Fruit fly (Drosophila melanogaster) whole organism, embryonic: Measurements from ENCODE around the gene CG11456.

Experiments
- Adf1 ChIP-seq: fragments of 200-800 bp; sonication (Bioruptor generic); IDR thresholded peaks from 2 replicates; pipeline ENCODE4 v1.3.6; 2022; ENCODE audit warnings: missing biosample characterization, missing genetic modification characterization
- Bgb ChIP-seq: fragments of 200-800 bp; sonication (Bioruptor generic); IDR thresholded peaks from 2 replicates; pipeline ENCODE4 v1.3.6; 2022; ENCODE audit warnings: missing biosample characterization, missing genetic modification characterization; ENCODE audit not compliant: partially characterized antibody
- CG10274 ChIP-seq: fragments of 200-800 bp; sonication (Bioruptor generic); optimal IDR thresholded peaks from 3 replicates; lab custom pipeline; 2017; ENCODE audit warnings: missing biosample characterization, mild to moderate bottlenecking, missing genetic modification characterization
- CG10366 ChIP-seq: fragments of 200-800 bp; sonication (Bioruptor generic); IDR thresholded peaks from 2 replicates; pipeline ENCODE4 v1.3.6; 2022; ENCODE audit warnings: missing biosample characterization, missing genetic modification characterization
- CG11695 ChIP-seq: fragments of 200-800 bp; sonication (Bioruptor generic); IDR thresholded peaks from 3 replicates; pipeline ENCODE4 v1.3.6; 2022; ENCODE audit warnings: missing biosample characterization, missing genetic modification characterization
- CG13894 ChIP-seq: fragments of 200-800 bp; sonication (Bioruptor generic); optimal IDR thresholded peaks from 3 replicates; lab custom pipeline; 2018; ENCODE audit warnings: missing biosample characterization, mild to moderate bottlenecking, missing genetic modification characterization, moderate library complexity
- CG14965 ChIP-seq: fragments of 200-800 bp; sonication (Bioruptor generic); optimal IDR thresholded peaks from 2 replicates; lab custom pipeline; 2016; ENCODE audit warnings: missing biosample characterization, missing genetic modification characterization, borderline replicate concordance
- CG18011 ChIP-seq: fragments of 200-800 bp; sonication (Bioruptor generic); optimal IDR thresholded peaks from 2 replicates; lab custom pipeline; 2017; ENCODE audit warnings: missing biosample characterization, missing genetic modification characterization, mild to moderate bottlenecking, moderate library complexity, missing genotype
- CG33557 ChIP-seq: fragments of 200-800 bp; sonication (Bioruptor generic); optimal IDR thresholded peaks from 2 replicates; lab custom pipeline; 2019; ENCODE audit warnings: missing biosample characterization, mild to moderate bottlenecking, missing genetic modification characterization, moderate library complexity
- CG34224 ChIP-seq: fragments of 200-800 bp; sonication (Bioruptor generic); IDR thresholded peaks from 3 replicates; pipeline ENCODE4 v1.3.6; 2022; ENCODE audit warnings: missing biosample characterization, missing genetic modification characterization; ENCODE audit not compliant: partially characterized antibody
- CG7963 ChIP-seq: fragments of 200-800 bp; sonication (Bioruptor generic); IDR thresholded peaks from 3 replicates; pipeline ENCODE4 v1.3.6; 2022; ENCODE audit warnings: missing biosample characterization, missing genetic modification characterization; ENCODE audit not compliant: partially characterized antibody
- CG8290 ChIP-seq, 3 experiments: fragments of 200-800 bp; sonication (Bioruptor generic); optimal IDR thresholded peaks; 2 replicates each; lab custom pipeline; 2016 to 2019; ENCODE audit warnings: missing biosample characterization in 3 of 3, missing genetic modification characterization in 3 of 3, mild to moderate bottlenecking in 2 of 3, moderate library complexity in 1 of 3
- CG9817 ChIP-seq: fragments of 200-800 bp; sonication (Bioruptor generic); optimal IDR thresholded peaks from 2 replicates; lab custom pipeline; 2018; ENCODE audit warnings: missing biosample characterization, mild to moderate bottlenecking, missing genetic modification characterization, moderate library complexity
- CkIIα-i1 ChIP-seq: fragments of 200-800 bp; sonication (Bioruptor generic); IDR thresholded peaks from 2 replicates; pipeline ENCODE4 v1.3.6; 2022; ENCODE audit warnings: missing biosample characterization, missing genetic modification characterization
- D19A ChIP-seq: fragments of 200-800 bp; optimal IDR thresholded peaks from 3 replicates; lab custom pipeline; 2019; ENCODE audit warnings: missing biosample characterization, mild to moderate bottlenecking, missing genetic modification characterization, moderate library complexity
- Ets65A ChIP-seq: fragments of 200-800 bp; sonication (Bioruptor generic); peaks from one replicate; lab custom pipeline; 2016; ENCODE audit warnings: missing biosample characterization, missing genetic modification characterization
- GATAe ChIP-seq: fragments of 200-800 bp; sonication (Bioruptor generic); conservative IDR thresholded peaks from 2 replicates; pipeline ENCODE4 v1.3.6; 2022; ENCODE audit warnings: missing biosample characterization, missing genetic modification characterization
- Pdp1 ChIP-seq, 2 experiments: fragments of 200-800 bp; sonication (Bioruptor generic); optimal IDR thresholded peaks; 3 replicates each; lab custom pipeline; 2016; ENCODE audit warnings: missing biosample characterization in 2 of 2, missing genetic modification characterization in 2 of 2, mild to moderate bottlenecking in 1 of 2, moderate library complexity in 1 of 2
- Poxn ChIP-seq: fragments of 200-800 bp; sonication (Bioruptor generic); IDR thresholded peaks from 2 replicates; pipeline ENCODE4 v1.3.6; 2022; ENCODE audit warnings: missing biosample characterization, missing genetic modification characterization
- Sry-δ ChIP-seq: fragments of 200-800 bp; sonication (Bioruptor generic); optimal IDR thresholded peaks from 2 replicates; lab custom pipeline; 2016; ENCODE audit warnings: missing biosample characterization, missing genetic modification characterization
- ara ChIP-seq: fragments of 200-800 bp; sonication (Bioruptor generic); IDR thresholded peaks from 2 replicates; pipeline ENCODE4 v1.3.6; 2022; ENCODE audit warnings: missing biosample characterization, missing genetic modification characterization
- bcd ChIP-seq: fragments of 200-800 bp; sonication (Bioruptor generic); optimal IDR thresholded peaks from 2 replicates; lab custom pipeline; 2017; ENCODE audit warnings: missing biosample characterization, mild to moderate bottlenecking, missing genetic modification characterization
- caup ChIP-seq: fragments of 200-800 bp; sonication (Bioruptor generic); optimal IDR thresholded peaks from 3 replicates; lab custom pipeline; 2017; ENCODE audit warnings: missing biosample characterization, mild to moderate bottlenecking, missing genetic modification characterization, moderate library complexity; ENCODE audit not compliant: severe bottlenecking
- cg ChIP-seq: fragments of 200-800 bp; sonication (Bioruptor generic); optimal IDR thresholded peaks from 3 replicates; lab custom pipeline; 2019; ENCODE audit warnings: missing biosample characterization, mild to moderate bottlenecking, missing genetic modification characterization, moderate library complexity
- dpn ChIP-seq, 2 experiments: fragments of 200-800 bp; sonication (Bioruptor generic); optimal IDR thresholded peaks; 3 replicates each; lab custom pipeline; 2016; ENCODE audit warnings: missing biosample characterization in 2 of 2, missing genetic modification characterization in 2 of 2
- exex ChIP-seq: fragments of 200-800 bp; sonication (Bioruptor generic); optimal IDR thresholded peaks from 4 replicates; lab custom pipeline; 2018; ENCODE audit warnings: missing biosample characterization, mild to moderate bottlenecking, missing genetic modification characterization, moderate library complexity
- fd64A ChIP-seq: fragments of 200-800 bp; sonication (Bioruptor generic); optimal IDR thresholded peaks from 3 replicates; lab custom pipeline; 2018; ENCODE audit warnings: missing biosample characterization, mild to moderate bottlenecking, missing genetic modification characterization
- ftz-f1 ChIP-seq: fragments of 200-800 bp; sonication (Bioruptor generic); optimal IDR thresholded peaks from 2 replicates; lab custom pipeline; 2016; ENCODE audit warnings: missing biosample characterization, missing genetic modification characterization
- gce ChIP-seq: fragments of 200-800 bp; sonication (Bioruptor generic); IDR thresholded peaks from 3 replicates; pipeline ENCODE4 v1.3.6; 2022; ENCODE audit warnings: missing biosample characterization, missing genetic modification characterization
- gcm2 ChIP-seq: fragments of 200-800 bp; sonication (Bioruptor generic); optimal IDR thresholded peaks from 2 replicates; lab custom pipeline; 2016; ENCODE audit warnings: missing biosample characterization, missing genetic modification characterization
- ham ChIP-seq: fragments of 200-800 bp; sonication (Bioruptor generic); IDR thresholded peaks from 2 replicates; pipeline ENCODE4 v1.3.6; 2022; ENCODE audit warnings: missing biosample characterization, missing genetic modification characterization
- hbn ChIP-seq: fragments of 200-800 bp; sonication (Bioruptor generic); IDR thresholded peaks from 2 replicates; pipeline ENCODE4 v1.3.6; 2022; ENCODE audit warnings: missing biosample characterization, missing genetic modification characterization; ENCODE audit not compliant: partially characterized antibody
- inv ChIP-seq: fragments of 200-800 bp; sonication (Bioruptor generic); IDR thresholded peaks from 2 replicates; pipeline ENCODE4 v1.3.6; 2022; ENCODE audit warnings: missing biosample characterization, missing genetic modification characterization; ENCODE audit not compliant: partially characterized antibody
- lab ChIP-seq: fragments of 200-800 bp; sonication (Bioruptor generic); optimal IDR thresholded peaks from 3 replicates; lab custom pipeline; 2017; ENCODE audit warnings: missing biosample characterization, missing genetic modification characterization, mild to moderate bottlenecking, moderate library complexity, missing genetic modification reagents
- mirr ChIP-seq: fragments of 200-800 bp; sonication (Bioruptor generic); optimal IDR thresholded peaks from 3 replicates; lab custom pipeline; 2018; ENCODE audit warnings: missing biosample characterization, mild to moderate bottlenecking, missing genetic modification characterization
- pan ChIP-seq, 4 experiments: fragments of >200 bp in 3 of 4; fragments of 200-800 bp in 1 of 4; sonication (Bioruptor generic) in 1 of 4; optimal IDR thresholded peaks in 3 of 4; IDR thresholded peaks in 1 of 4; 2 replicates each; pipeline versions ENCODE4 v1.3.6 to Lab custom; 2017 to 2022; ENCODE audit warnings: missing biosample characterization in 2 of 4, missing genetic modification characterization in 2 of 4, mixed read lengths in 1 of 4
- psq ChIP-seq: fragments of 200-800 bp; sonication (Bioruptor generic); optimal IDR thresholded peaks from 2 replicates; lab custom pipeline; 2017; ENCODE audit warnings: missing biosample characterization, missing genetic modification characterization
- rib ChIP-seq: fragments of 200-800 bp; sonication (Bioruptor generic); IDR thresholded peaks from 2 replicates; pipeline ENCODE4 v1.3.6; 2022; ENCODE audit warnings: missing biosample characterization, missing genetic modification characterization
- row ChIP-seq: fragments of 200-800 bp; sonication (Bioruptor generic); IDR thresholded peaks from 3 replicates; pipeline ENCODE4 v1.3.6; 2022; ENCODE audit warnings: missing biosample characterization, missing genetic modification characterization
- stwl ChIP-seq: fragments of 200-800 bp; sonication (Bioruptor generic); optimal IDR thresholded peaks from 3 replicates; lab custom pipeline; 2018; ENCODE audit warnings: missing biosample characterization, mild to moderate bottlenecking, missing genetic modification characterization, moderate library complexity
- sug ChIP-seq: fragments of 200-800 bp; optimal IDR thresholded peaks from 2 replicates; lab custom pipeline; 2019; ENCODE audit warnings: missing biosample characterization, mild to moderate bottlenecking, missing genetic modification characterization, moderate library complexity
- tna ChIP-seq: fragments of 200-800 bp; sonication (Bioruptor generic); IDR thresholded peaks from 2 replicates; pipeline ENCODE4 v1.3.6; 2022; ENCODE audit warnings: missing biosample characterization, missing genetic modification characterization; ENCODE audit not compliant: partially characterized antibody
- yki ChIP-seq: fragments of >200 bp; optimal IDR thresholded peaks from 3 replicates; lab custom pipeline; 2018
- zen2 ChIP-seq: fragments of 200-800 bp; sonication (Bioruptor generic); IDR thresholded peaks from 3 replicates; pipeline ENCODE4 v1.3.6; 2022; ENCODE audit warnings: missing biosample characterization, missing genetic modification characterization; ENCODE audit not compliant: partially characterized antibody

CG11456 gene

dm6 chr3L:20827962-20828361 lies 13.8 kb upstream of the CG11456 start:
- no peak for TF ChIP-seq CkIIα-i1 (GFP tag; lab: Robert Waterston, UW)
- TF ChIP-seq ara (GFP tag; lab: Robert Waterston, UW): 0 out of 2 replicates have a peak, but pooled peaks have one; percentile 6
- 0 out of 2 replicates have a peak, but pooled peaks have one; percentile 22 for TF ChIP-seq Bgb (GFP tag; lab: Robert Waterston, UW)
- peak; percentile 30 for TF ChIP-seq cg
- peak; percentile 94 for TF ChIP-seq Adf1 (GFP tag; lab: Robert Waterston, UW)
- no peak for TF ChIP-seq CG10274
- peak; percentile 45 for TF ChIP-seq Ets65A (GFP tag; lab: Kevin White, UChicago)
- no peak for TF ChIP-seq gcm2 (GFP tag; lab: Kevin White, UChicago)
- no peak for TF ChIP-seq pan (optimal IDR thresholded peaks at IDR 0.05; lab: Kevin White, UChicago)
- TF ChIP-seq pan (GFP tag; optimal IDR thresholded peaks at IDR 0.05 in 1 of 2, IDR thresholded peaks at IDR 0.05 in 1 of 2): no peak
- no peak for TF ChIP-seq bcd
- 0 out of 3 replicates have a peak, but pooled peaks have one; percentile 20 for TF ChIP-seq CG11695 (GFP tag; lab: Robert Waterston, UW)
- TF ChIP-seq row (GFP tag; lab: Robert Waterston, UW): no peak

- no peak for TF ChIP-seq Poxn (GFP tag; lab: Robert Waterston, UW)
- no peak; the same call in 1 of the 2 replicates for TF ChIP-seq Adf1 (GFP tag; lab: Robert Waterston, UW)
- TF ChIP-seq CG14965: no peak
- no peak for TF ChIP-seq bcd
- TF ChIP-seq inv (GFP tag; lab: Robert Waterston, UW): no peak
- TF ChIP-seq ham (GFP tag; lab: Robert Waterston, UW): no peak
- TF ChIP-seq hbn (GFP tag; lab: Robert Waterston, UW): no peak
- peak; percentile 10 for TF ChIP-seq lab (GFP tag; lab: Kevin White, UChicago)
- TF ChIP-seq CG13894 (tag; lab: Kevin White, UChicago): peak; percentile 12
- no peak for TF ChIP-seq stwl (tag; lab: Kevin White, UChicago)
- TF ChIP-seq rib (GFP tag; lab: Robert Waterston, UW): no peak
- TF ChIP-seq dpn (GFP tag; optimal IDR thresholded peaks at IDR 0.05; lab: Kevin White, UChicago): no peak
- peak; percentile 80 for TF ChIP-seq exex (tag; lab: Kevin White, UChicago)
- peak; percentile 38 for TF ChIP-seq mirr
- no peak for TF ChIP-seq GATAe (GFP tag; lab: Robert Waterston, UW)
- TF ChIP-seq caup: peak; percentile 65
- no peak for TF ChIP-seq CG9817
- TF ChIP-seq sug (tag; lab: Kevin White, UChicago): peak; percentile 44
- TF ChIP-seq CG33557 (GFP tag; lab: Kevin White, UChicago): no peak
- no peak for TF ChIP-seq CG8290 (GFP tag; optimal IDR thresholded peaks at IDR 0.05; lab: Kevin White, UChicago)
- TF ChIP-seq CG8290 (tag; optimal IDR thresholded peaks at IDR 0.05; lab: Kevin White, UChicago): peak in 1 of 2 experiments; percentile 10
- no peak for TF ChIP-seq Ets65A (GFP tag; lab: Kevin White, UChicago)
- no peak for TF ChIP-seq ftz-f1
- no peak for TF ChIP-seq tna (GFP tag; lab: Robert Waterston, UW)
- no peak for TF ChIP-seq zen2 (GFP tag; lab: Robert Waterston, UW)
- no peak for TF ChIP-seq CG10366 (GFP tag; lab: Robert Waterston, UW)
- no peak for TF ChIP-seq yki (lab: Kevin White, UChicago)
- peak; percentile 24; the same call in 1 of the 3 replicates for TF ChIP-seq CG34224 (GFP tag; lab: Robert Waterston, UW)
- no peak for TF ChIP-seq fd64A (GFP tag; lab: Kevin White, UChicago)
- TF ChIP-seq gce: no peak
- no peak for TF ChIP-seq D19A (tag; lab: Kevin White, UChicago)
- TF ChIP-seq Sry-δ (GFP tag; lab: Kevin White, UChicago): no peak
- no peak for TF ChIP-seq CG18011 (GFP tag; lab: Kevin White, UChicago)
- 0 out of 3 replicates have a peak, but pooled peaks have one; percentile 22 for TF ChIP-seq CG7963 (GFP tag; lab: Robert Waterston, UW)
- no peak for TF ChIP-seq psq (GFP tag; lab: Kevin White, UChicago)
- TF ChIP-seq Pdp1 (GFP tag; optimal IDR thresholded peaks at IDR 0.05; lab: Kevin White, UChicago): peak in 1 of 2 experiments; percentile 16
- no peak for TF ChIP-seq gcm2 (GFP tag; lab: Kevin White, UChicago)
Observed at dm6 chr3L:20830361-20830760, 11.4 kb upstream of the CG11456 start.
